Fruit fly (Drosophila melanogaster): ENCODE measurements around the gene CG12746.

The CG12746 gene

dm6 chr3R:5568590-5568989 lies 3.9 kb downstream of the CG12746 start, which contains the start of the genes CG2931 and Rheb (continued):
- TF ChIP-seq unc-4 (GFP tag; IDR thresholded peaks at IDR 0.05; ENCODE audit: partially characterized antibody), result peak; percentile 78
- peak; percentile 42 for TF ChIP-seq Deaf1 (tag; optimal IDR thresholded peaks at IDR 0.05)
- TF ChIP-seq nerfin-1 (tag; optimal IDR thresholded peaks at IDR 0.05), result peak; percentile 27
- TF ChIP-seq PHDP (tag; optimal IDR thresholded peaks at IDR 0.05), result peak; percentile 75
- peak; percentile 77 for TF ChIP-seq CG4424 (GFP tag; optimal IDR thresholded peaks at IDR 0.05)
- peak; percentile 63 for TF ChIP-seq sug (tag; optimal IDR thresholded peaks at IDR 0.05)
- TF ChIP-seq CG10462 (GFP tag; optimal IDR thresholded peaks at IDR 0.05), result peak; percentile 86
- TF ChIP-seq CG2129 (GFP tag; IDR thresholded peaks at IDR 0.05; ENCODE audit: partially characterized antibody), result peak; percentile 66
- TF ChIP-seq Sry-β (GFP tag; optimal IDR thresholded peaks at IDR 0.05), result peak; percentile 32
- TF ChIP-seq exex (tag; optimal IDR thresholded peaks at IDR 0.05), result peak; percentile 19
- TF ChIP-seq CG12104 (GFP tag; optimal IDR thresholded peaks at IDR 0.05), result no peak
- TF ChIP-seq CG8924 (tag; optimal IDR thresholded peaks at IDR 0.05), result peak; percentile 72
- TF ChIP-seq ara (GFP tag; IDR thresholded peaks at IDR 0.05), result peak; percentile 58
- peak; percentile 53 to 63 for TF ChIP-seq Hr51 (GFP tag; optimal IDR thresholded peaks at IDR 0.05)
- TF ChIP-seq Dip3 (GFP tag; optimal IDR thresholded peaks at IDR 0.05), result peak; percentile 53
- TF ChIP-seq Hr39 (optimal IDR thresholded peaks at IDR 0.05), result no peak
- peak; percentile 64 for TF ChIP-seq dmrt11E (tag; optimal IDR thresholded peaks at IDR 0.05)
- TF ChIP-seq D19A (tag; optimal IDR thresholded peaks at IDR 0.05), result peak; percentile 48
- TF ChIP-seq en (GFP tag; optimal IDR thresholded peaks at IDR 0.05), result peak; percentile 2
- TF ChIP-seq gem (tag; optimal IDR thresholded peaks at IDR 0.05), result peak; percentile 84
- peak; percentile 87 for TF ChIP-seq YL-1 (GFP tag; optimal IDR thresholded peaks at IDR 0.05)
- peak; percentile 67 for TF ChIP-seq tgo (GFP tag; IDR thresholded peaks at IDR 0.05)
- peak; percentile 11 to 47 for TF ChIP-seq chif (GFP tag; optimal IDR thresholded peaks at IDR 0.05)
- TF ChIP-seq CG30403 (GFP tag; optimal IDR thresholded peaks at IDR 0.05), result peak; percentile 84
- TF ChIP-seq zen (tag; optimal IDR thresholded peaks at IDR 0.05), result peak; percentile 62
- no peak for TF ChIP-seq TFAM (GFP tag; optimal IDR thresholded peaks at IDR 0.05)
- peak; percentile 2 for TF ChIP-seq cg (GFP tag; optimal IDR thresholded peaks at IDR 0.05)
- peak; percentile 69 for TF ChIP-seq NfI (GFP tag; optimal IDR thresholded peaks at IDR 0.05)
- peak; percentile 48 for TF ChIP-seq tup (GFP tag; optimal IDR thresholded peaks at IDR 0.05)
- TF ChIP-seq lmd (GFP tag; IDR thresholded peaks at IDR 0.05), result peak; percentile 63
- peak; percentile 58 for TF ChIP-seq CG10979 (tag; optimal IDR thresholded peaks at IDR 0.05)
- TF ChIP-seq Atf-2 (GFP tag; optimal IDR thresholded peaks at IDR 0.05), result peak; percentile 37
- TF ChIP-seq CG9609 (GFP tag; optimal IDR thresholded peaks at IDR 0.05), result no peak
- TF ChIP-seq MESR4 (GFP tag; optimal IDR thresholded peaks at IDR 0.05), result peak; percentile 41
- TF ChIP-seq CG4854 (GFP tag; optimal IDR thresholded peaks at IDR 0.05), result peak; percentile 27
- no peak for TF ChIP-seq org-1 (GFP tag; optimal IDR thresholded peaks at IDR 0.05)
- TF ChIP-seq Dip2 (GFP tag; IDR thresholded peaks at IDR 0.05), result no peak
- TF ChIP-seq CG17186 (GFP tag; optimal IDR thresholded peaks at IDR 0.05), result peak; percentile 69
- peak; percentile 39; the same call in 1 of the 3 replicates for TF ChIP-seq Optix (GFP tag; IDR thresholded peaks at IDR 0.05)
- TF ChIP-seq CG9437 (GFP tag; optimal IDR thresholded peaks at IDR 0.05), result peak; percentile 5
- TF ChIP-seq CG12391 (tag; optimal IDR thresholded peaks at IDR 0.05), result peak; percentile 81
- peak; percentile 65 for TF ChIP-seq Hsf (GFP tag; optimal IDR thresholded peaks at IDR 0.05)
- peak; percentile 72 for TF ChIP-seq MBD-R2 (GFP tag; IDR thresholded peaks at IDR 0.05)
- TF ChIP-seq da (GFP tag; optimal IDR thresholded peaks at IDR 0.05), result no peak
- TF ChIP-seq zfh2 (GFP tag; optimal IDR thresholded peaks at IDR 0.05), result peak; percentile 72
- TF ChIP-seq crp (GFP tag; optimal IDR thresholded peaks at IDR 0.05), result peak in 1 of 2 experiments; percentile 55

Data from whole organism, embryonic.